Fruit fly (Drosophila melanogaster) whole organism: Measurements from ENCODE around the gene CG34256.

ENCODE experiments used
- Dll ChIP-seq: fragments of >200 bp; optimal IDR thresholded peaks from 2 replicates; lab custom pipeline; 2017
- usp ChIP-seq: fragments of >200 bp; optimal IDR thresholded peaks from 2 replicates; lab custom pipeline; 2017; ENCODE audit warnings: missing biosample characterization, missing genetic modification characterization, mixed read lengths

DNA sequence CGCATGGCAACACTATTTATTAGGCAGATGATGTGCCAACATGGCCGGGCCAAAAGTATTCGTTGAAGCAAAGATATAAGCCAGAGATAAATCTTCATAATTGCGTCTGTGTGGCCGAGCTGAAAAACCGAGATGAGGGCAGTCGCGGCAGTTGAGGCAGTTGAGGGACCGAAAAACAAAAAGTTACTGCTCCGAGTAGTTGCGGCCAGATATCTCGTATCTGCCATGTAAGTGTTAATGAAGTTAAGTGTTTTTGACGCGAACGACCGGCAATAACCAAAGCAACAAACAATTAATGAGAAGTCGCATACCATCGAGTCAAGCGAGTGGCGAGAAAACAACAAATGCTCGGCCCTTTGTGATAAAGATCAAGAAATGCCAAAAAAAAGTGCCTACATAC is 25.2 kb upstream of the CG34256 start:
- TF ChIP-seq usp (GFP tag; lab: Kevin White, UChicago) = no peak
- TF ChIP-seq Dll = no peak
